Worm (Caenorhabditis elegans) whole organism, early embryonic: ENCODE data around the gene osm-6.

ENCODE experiments used
- B0310.2 ChIP-seq: sonication (generic microtip); optimal IDR thresholded peaks from 2 replicates; lab custom pipeline; 2016; ENCODE audit warnings: mild to moderate bottlenecking, missing genetic modification characterization, missing compliant biosample characterization
- F13C5.2 ChIP-seq: sonication (generic microtip); optimal IDR thresholded peaks from 2 replicates; lab custom pipeline; 2017; ENCODE audit warnings: mild to moderate bottlenecking, missing genetic modification characterization, inconsistent platforms, missing compliant biosample characterization
- aly-1 ChIP-seq: sonication (generic microtip); optimal IDR thresholded peaks from 2 replicates; lab custom pipeline; 2016; ENCODE audit warnings: missing genetic modification characterization, missing compliant biosample characterization
- ama-1 ChIP-seq: fragments of 150-350 bp; optimal IDR thresholded peaks from 2 replicates; lab custom pipeline; 2014
- ceh-13 ChIP-seq: fragments of 200-800 bp; sonication (Bioruptor generic); optimal IDR thresholded peaks from 2 replicates; lab custom pipeline; 2018; ENCODE audit warnings: mild to moderate bottlenecking, missing genetic modification characterization, missing compliant biosample characterization
- ceh-36 ChIP-seq: sonication (generic microtip); optimal IDR thresholded peaks from 2 replicates; lab custom pipeline; 2016; ENCODE audit warnings: missing genetic modification characterization, inconsistent platforms, missing compliant biosample characterization
- ets-7 ChIP-seq: sonication (generic microtip); optimal IDR thresholded peaks from 2 replicates; lab custom pipeline; 2016; ENCODE audit warnings: missing genotype, missing genetic modification characterization, missing compliant biosample characterization
- flt-1 ChIP-seq: fragments of 200-800 bp; sonication (Bioruptor generic); IDR thresholded peaks from 2 replicates; pipeline ENCODE4 v1.3.6; 2022; ENCODE audit warnings: missing genetic modification characterization, missing compliant biosample characterization
- hmbx-1 ChIP-seq: sonication (generic microtip); optimal IDR thresholded peaks from 2 replicates; lab custom pipeline; 2016; ENCODE audit warnings: mild to moderate bottlenecking, missing genetic modification characterization, missing compliant biosample characterization
- hmg-4 ChIP-seq: fragments of 200-800 bp; sonication (Bioruptor generic); optimal IDR thresholded peaks from 2 replicates; lab custom pipeline; 2018; ENCODE audit warnings: mild to moderate bottlenecking, missing genetic modification characterization, missing compliant biosample characterization
- hnd-1 ChIP-seq: sonication (generic microtip); optimal IDR thresholded peaks from 2 replicates; lab custom pipeline; 2016; ENCODE audit warnings: missing genetic modification characterization, missing compliant biosample characterization
- pes-1 ChIP-seq: fragments of 200-800 bp; sonication (Bioruptor generic); IDR thresholded peaks from 2 replicates; pipeline ENCODE4 v1.3.6; 2022; ENCODE audit warnings: missing genetic modification reagents, missing genetic modification characterization, missing compliant biosample characterization
- scrt-1 ChIP-seq: fragments of 200-800 bp; sonication (Bioruptor generic); IDR thresholded peaks from 2 replicates; pipeline ENCODE4 v1.3.6; 2022; ENCODE audit warnings: missing genetic modification characterization, missing compliant biosample characterization
- sea-1 ChIP-seq: fragments of 200-800 bp; sonication (Bioruptor generic); conservative IDR thresholded peaks from 2 replicates; pipeline ENCODE4 v1.3.6; 2022; ENCODE audit warnings: missing genetic modification characterization, missing compliant biosample characterization
- tbx-11 ChIP-seq: fragments of 200-800 bp; sonication (Bioruptor generic); IDR thresholded peaks from 2 replicates; pipeline ENCODE4 v1.3.6; 2022; ENCODE audit warnings: missing genetic modification characterization, missing compliant biosample characterization
- tbx-37 ChIP-seq: fragments of 200-800 bp; sonication (Bioruptor generic); conservative IDR thresholded peaks from 2 replicates; pipeline ENCODE4 v1.3.6; 2022; ENCODE audit warnings: missing genetic modification reagents, missing genetic modification characterization, missing compliant biosample characterization
- tra-4 ChIP-seq: sonication (generic microtip); optimal IDR thresholded peaks from 2 replicates; lab custom pipeline; 2017; ENCODE audit warnings: missing genetic modification characterization, missing compliant biosample characterization

osm-6 gene

ce11 chrV:11955617-11956016 lies 28.4 kb upstream of the osm-6 start:
- no peak for TF ChIP-seq B0310.2 (tag; lab: Kevin White, UChicago)
- TF ChIP-seq pes-1 (GFP tag; lab: Robert Waterston, UW), result no peak
- TF ChIP-seq ceh-36 (tag; lab: Kevin White, UChicago), result no peak
- TF ChIP-seq tra-4 (tag; lab: Kevin White, UChicago), result no peak
- no peak for TF ChIP-seq ceh-13 (GFP tag; lab: Kevin White, UChicago)
- no peak for TF ChIP-seq tbx-11 (GFP tag; lab: Robert Waterston, UW)
- no peak for TF ChIP-seq scrt-1 (GFP tag; lab: Robert Waterston, UW)
- TF ChIP-seq hmg-4 (GFP tag; lab: Kevin White, UChicago), result no peak
- TF ChIP-seq tbx-37 (GFP tag; lab: Robert Waterston, UW), result no peak
- no peak for TF ChIP-seq hmbx-1 (tag; lab: Kevin White, UChicago)
- no peak for TF ChIP-seq ets-7
- TF ChIP-seq ama-1 (lab: Kevin White, UChicago), result no peak
- TF ChIP-seq aly-1, result no peak
- TF ChIP-seq sea-1 (GFP tag; lab: Robert Waterston, UW), result no peak
- TF ChIP-seq F13C5.2, result no peak
- no peak for TF ChIP-seq hnd-1
- TF ChIP-seq flt-1 (GFP tag; lab: Robert Waterston, UW), result no peak

- no peak for TF ChIP-seq ets-7
- no peak for TF ChIP-seq ceh-36 (tag; lab: Kevin White, UChicago)
- no peak for TF ChIP-seq F13C5.2
- TF ChIP-seq flt-1 (GFP tag; lab: Robert Waterston, UW), result no peak
- no peak for TF ChIP-seq pes-1 (GFP tag; lab: Robert Waterston, UW)
- TF ChIP-seq hmbx-1 (tag; lab: Kevin White, UChicago), result no peak
- no peak for TF ChIP-seq tra-4 (tag; lab: Kevin White, UChicago)
- no peak for TF ChIP-seq sea-1 (GFP tag; lab: Robert Waterston, UW)
- no peak for TF ChIP-seq tbx-11 (GFP tag; lab: Robert Waterston, UW)
- TF ChIP-seq hnd-1, result no peak
- no peak for TF ChIP-seq hmg-4 (GFP tag; lab: Kevin White, UChicago)
- TF ChIP-seq scrt-1 (GFP tag; lab: Robert Waterston, UW), result no peak
- no peak for TF ChIP-seq tbx-37 (GFP tag; lab: Robert Waterston, UW)
Observed at ce11 chrV:11953621-11954020, 26.4 kb upstream of the osm-6 start.

ce11 chrV:11952854-11953447 lies 25.7 kb upstream of the osm-6 start:
- no peak for TF ChIP-seq hmbx-1 (tag; lab: Kevin White, UChicago)
- no peak for TF ChIP-seq tbx-11 (GFP tag; lab: Robert Waterston, UW)
- TF ChIP-seq ceh-13 (GFP tag; lab: Kevin White, UChicago), result no peak
- TF ChIP-seq B0310.2 (tag; lab: Kevin White, UChicago), result no peak
- TF ChIP-seq tra-4 (tag; lab: Kevin White, UChicago), result no peak
- no peak for TF ChIP-seq hnd-1
- no peak for TF ChIP-seq ceh-36 (tag; lab: Kevin White, UChicago)
- TF ChIP-seq hmg-4 (GFP tag; lab: Kevin White, UChicago), result no peak
- TF ChIP-seq scrt-1 (GFP tag; lab: Robert Waterston, UW), result no peak

- TF ChIP-seq ceh-36 (tag; lab: Kevin White, UChicago) (no peak), tbx-37 (GFP tag; lab: Robert Waterston, UW) (no peak)
Observed at ce11 chrV:11951227-11951626, 24.0 kb upstream of the osm-6 start.

ce11 chrV:11949509-11950117 lies 22.4 kb upstream of the osm-6 start:
- TF ChIP-seq hmg-4 (GFP tag; lab: Kevin White, UChicago) (no peak), pes-1 (GFP tag; lab: Robert Waterston, UW) (no peak), ama-1 (lab: Kevin White, UChicago) (no peak)

ce11 chrV:11948581-11948980 lies 21.3 kb upstream of the osm-6 start:
- TF ChIP-seq hnd-1 (no peak), aly-1 (no peak), F13C5.2 (no peak), tbx-11 (GFP tag; lab: Robert Waterston, UW) (no peak), hmg-4 (GFP tag; lab: Kevin White, UChicago) (no peak), flt-1 (GFP tag; lab: Robert Waterston, UW) (no peak), pes-1 (GFP tag; lab: Robert Waterston, UW) (no peak), ets-7 (no peak), tbx-37 (GFP tag; lab: Robert Waterston, UW) (no peak), hmbx-1 (tag; lab: Kevin White, UChicago) (no peak), ceh-13 (GFP tag; lab: Kevin White, UChicago) (no peak), scrt-1 (GFP tag; lab: Robert Waterston, UW) (no peak), tra-4 (tag; lab: Kevin White, UChicago) (no peak), B0310.2 (tag; lab: Kevin White, UChicago) (no peak)

- TF ChIP-seq hnd-1 (no peak), aly-1 (no peak), tbx-37 (GFP tag; lab: Robert Waterston, UW) (no peak), flt-1 (GFP tag; lab: Robert Waterston, UW) (no peak), ets-7 (no peak), B0310.2 (tag; lab: Kevin White, UChicago) (no peak)
Observed at ce11 chrV:11947414-11947954, 20.2 kb upstream of the osm-6 start.
